Worm (Caenorhabditis elegans) whole organism, L4 larva: ENCODE data around the gene rpl-26.

Source experiments
- F49E8.2 ChIP-seq: sonication (generic microtip); optimal IDR thresholded peaks from 2 replicates; lab custom pipeline; 2016; ENCODE audit warnings: missing compliant biosample characterization, mild to moderate bottlenecking, missing genetic modification characterization, borderline replicate concordance
- T20F7.1 ChIP-seq: fragments of 200-800 bp; sonication (Bioruptor generic); optimal IDR thresholded peaks from 2 replicates; lab custom pipeline; 2018; ENCODE audit warnings: mild to moderate bottlenecking, missing genetic modification characterization, missing compliant biosample characterization
- T26A8.4 ChIP-seq: fragments of 200-800 bp; sonication (Bioruptor generic); IDR thresholded peaks from 2 replicates; pipeline ENCODE4 v1.3.6; 2022; ENCODE audit warnings: missing genetic modification characterization, missing compliant biosample characterization
- Y5F2A.4 ChIP-seq: fragments of 200-800 bp; sonication (Bioruptor generic); optimal IDR thresholded peaks from 2 replicates; lab custom pipeline; 2018; ENCODE audit warnings: mild to moderate bottlenecking, missing genetic modification characterization, missing compliant biosample characterization
- ZK337.2 ChIP-seq: fragments of 200-800 bp; sonication (Bioruptor generic); IDR thresholded peaks from 2 replicates; pipeline ENCODE4 v1.3.6; 2022; ENCODE audit warnings: missing genetic modification reagents, missing genetic modification characterization, missing compliant biosample characterization
- ZK546.5 ChIP-seq, 2 experiments: sonication (generic microtip); optimal IDR thresholded peaks; 2 replicates each; lab custom pipeline; 2017; ENCODE audit warnings: missing biosample characterization in 2 of 2, missing genetic modification characterization in 2 of 2
- aha-1 ChIP-seq: fragments of 150-350 bp; peaks from one replicate; lab custom pipeline; 2014; ENCODE audit warnings: missing biosample characterization, missing genetic modification characterization
- ama-1 ChIP-seq: fragments of 150-350 bp; optimal IDR thresholded peaks from 2 replicates; lab custom pipeline; 2014; ENCODE audit warnings: inconsistent platforms, mixed read lengths
- arid-1 ChIP-seq: fragments of 200-800 bp; sonication (Bioruptor generic); conservative IDR thresholded peaks from 2 replicates; pipeline ENCODE4 v1.3.6; 2022; ENCODE audit warnings: missing genetic modification reagents, missing genetic modification characterization, missing compliant biosample characterization
- attf-4 ChIP-seq: sonication (generic microtip); optimal IDR thresholded peaks from 3 replicates; lab custom pipeline; 2017; ENCODE audit warnings: missing biosample characterization, missing genetic modification characterization
- ceh-28 ChIP-seq: fragments of 150-350 bp; optimal IDR thresholded peaks from 2 replicates; lab custom pipeline; 2014; ENCODE audit warnings: missing biosample characterization, missing genetic modification reagents, missing genetic modification characterization
- cey-2 ChIP-seq: sonication (generic microtip); optimal IDR thresholded peaks from 3 replicates; lab custom pipeline; 2017; ENCODE audit warnings: missing genetic modification characterization, mild to moderate bottlenecking, missing compliant biosample characterization, antibody characterized with exemption, borderline replicate concordance; ENCODE audit not compliant: insufficient read depth
- daf-16 ChIP-seq, 3 experiments: sonication (generic microtip); optimal IDR thresholded peaks; 2 replicates each; lab custom pipeline; 2016 to 2017; ENCODE audit warnings: missing genetic modification characterization in 3 of 3, missing genetic modification reagents in 3 of 3, mild to moderate bottlenecking in 2 of 3, missing compliant biosample characterization in 2 of 3, missing biosample characterization in 1 of 3, moderate library complexity in 1 of 3
- dmd-8 ChIP-seq: fragments of 200-800 bp; sonication (Bioruptor generic); IDR thresholded peaks from 2 replicates; pipeline ENCODE4 v1.3.6; 2022; ENCODE audit warnings: missing genetic modification characterization, missing compliant biosample characterization
- dpl-1 ChIP-seq: fragments of 150-350 bp; optimal IDR thresholded peaks from 2 replicates; lab custom pipeline; 2014; ENCODE audit warnings: missing biosample characterization, missing genetic modification reagents, missing genetic modification characterization
- dve-1 ChIP-seq: sonication (generic microtip); optimal IDR thresholded peaks from 2 replicates; lab custom pipeline; 2017; ENCODE audit warnings: antibody characterized with exemption, mild to moderate bottlenecking, missing genetic modification characterization, missing compliant biosample characterization; ENCODE audit not compliant: insufficient read depth
- hlh-30 ChIP-seq: sonication (generic microtip); optimal IDR thresholded peaks from 2 replicates; lab custom pipeline; 2017; ENCODE audit warnings: antibody characterized with exemption, mild to moderate bottlenecking, missing genetic modification characterization, missing compliant biosample characterization; ENCODE audit not compliant: insufficient read depth
- jun-1 ChIP-seq: fragments of 150-350 bp; optimal IDR thresholded peaks from 2 replicates; lab custom pipeline; 2014; ENCODE audit warnings: missing biosample characterization, missing genetic modification reagents, missing genetic modification characterization
- lim-7 ChIP-seq: fragments of 200-800 bp; sonication (Bioruptor generic); IDR thresholded peaks from 2 replicates; pipeline ENCODE4 v1.3.6; 2022; ENCODE audit warnings: missing genetic modification characterization, missing compliant biosample characterization
- lin-1 ChIP-seq: fragments of 200-800 bp; sonication (Bioruptor generic); IDR thresholded peaks from 2 replicates; pipeline ENCODE4 v1.3.6; 2022; ENCODE audit warnings: missing genetic modification reagents, missing genetic modification characterization, missing compliant biosample characterization
- lin-15B ChIP-seq: fragments of 150-350 bp; sonication (generic microtip); optimal IDR thresholded peaks from 3 replicates; lab custom pipeline; 2014; ENCODE audit warnings: missing biosample characterization, missing genetic modification characterization
- lin-38 ChIP-seq: fragments of 200-800 bp; sonication (Bioruptor generic); IDR thresholded peaks from 2 replicates; pipeline ENCODE4 v1.3.6; 2022; ENCODE audit warnings: missing genetic modification reagents, missing genetic modification characterization, missing compliant biosample characterization
- lir-3 ChIP-seq: sonication (generic microtip); optimal IDR thresholded peaks from 2 replicates; lab custom pipeline; 2016; ENCODE audit warnings: mild to moderate bottlenecking, missing genetic modification characterization, missing compliant biosample characterization
- lsy-2 ChIP-seq, 2 experiments: fragments of 150-350 bp in 1 of 2; sonication (generic microtip) in 1 of 2; optimal IDR thresholded peaks; 2 replicates each; lab custom pipeline; 2014 to 2017; ENCODE audit warnings: missing biosample characterization in 2 of 2, missing genetic modification characterization in 2 of 2
- madf-9 ChIP-seq: fragments of 200-800 bp; sonication (Bioruptor generic); conservative IDR thresholded peaks from 2 replicates; pipeline ENCODE4 v1.3.6; 2022; ENCODE audit warnings: missing genetic modification reagents, missing genetic modification characterization, missing compliant biosample characterization
- mdl-1 ChIP-seq, 2 experiments: fragments of 150-350 bp in 1 of 2; sonication (generic microtip) in 1 of 2; optimal IDR thresholded peaks; 2 replicates each; lab custom pipeline; 2014 to 2017; ENCODE audit warnings: missing biosample characterization in 2 of 2, missing genetic modification characterization in 2 of 2
- mep-1 ChIP-seq: fragments of 150-350 bp; sonication (generic microtip); optimal IDR thresholded peaks from 3 replicates; lab custom pipeline; 2014; ENCODE audit warnings: missing biosample characterization, missing genetic modification characterization
- mes-2 ChIP-seq: sonication (generic microtip); optimal IDR thresholded peaks from 2 replicates; lab custom pipeline; 2016; ENCODE audit warnings: missing genotype, mild to moderate bottlenecking, missing genetic modification characterization, missing compliant biosample characterization; ENCODE audit not compliant: poor library complexity, severe bottlenecking
- nhr-10 ChIP-seq: fragments of 150-350 bp; optimal IDR thresholded peaks from 2 replicates; lab custom pipeline; 2014; ENCODE audit warnings: missing biosample characterization, missing genetic modification characterization
- nhr-102 ChIP-seq: sonication (generic microtip); optimal IDR thresholded peaks from 2 replicates; lab custom pipeline; 2016; ENCODE audit warnings: mild to moderate bottlenecking, missing genetic modification characterization, moderate library complexity, missing compliant biosample characterization
- nhr-11 ChIP-seq: fragments of 150-350 bp; optimal IDR thresholded peaks from 2 replicates; lab custom pipeline; 2014; ENCODE audit warnings: missing biosample characterization, missing genetic modification characterization
- nhr-111 ChIP-seq: fragments of 200-800 bp; sonication (Bioruptor generic); optimal IDR thresholded peaks from 2 replicates; lab custom pipeline; 2018; ENCODE audit warnings: mild to moderate bottlenecking, missing genetic modification characterization, missing compliant biosample characterization
- nhr-28 ChIP-seq: fragments of 150-350 bp; optimal IDR thresholded peaks from 2 replicates; lab custom pipeline; 2014; ENCODE audit warnings: missing biosample characterization, missing genetic modification characterization
- nhr-6 ChIP-seq: fragments of 150-350 bp; optimal IDR thresholded peaks from 2 replicates; lab custom pipeline; 2014; ENCODE audit warnings: missing biosample characterization, missing genetic modification characterization
- nhr-77 ChIP-seq: fragments of 150-350 bp; optimal IDR thresholded peaks from 2 replicates; lab custom pipeline; 2014; ENCODE audit warnings: missing biosample characterization, missing genetic modification characterization
- pha-4 ChIP-seq, 2 experiments: fragments of 150-350 bp in 1 of 2; fragments of 200-800 bp in 1 of 2; sonication (Bioruptor generic) in 1 of 2; IDR thresholded peaks in 1 of 2; optimal IDR thresholded peaks in 1 of 2; 2 replicates each; pipeline versions ENCODE4 v1.3.6 to Lab custom; 2014 to 2022; ENCODE audit warnings: missing genetic modification characterization in 2 of 2, missing genetic modification reagents in 2 of 2, missing biosample characterization in 1 of 2, missing compliant biosample characterization in 1 of 2
- php-3 ChIP-seq: fragments of 200-800 bp; sonication (Bioruptor generic); IDR thresholded peaks from 2 replicates; pipeline ENCODE4 v1.3.6; 2022; ENCODE audit warnings: missing genetic modification reagents, missing genetic modification characterization, missing compliant biosample characterization
- pqm-1 ChIP-seq: sonication (generic microtip); optimal IDR thresholded peaks from 2 replicates; lab custom pipeline; 2017; ENCODE audit warnings: missing biosample characterization, missing genetic modification characterization
- saeg-2 ChIP-seq: fragments of 200-800 bp; sonication (Bioruptor generic); IDR thresholded peaks from 2 replicates; pipeline ENCODE4 v1.3.6; 2022; ENCODE audit warnings: missing genetic modification reagents, missing genetic modification characterization, missing compliant biosample characterization
- spr-3 ChIP-seq: fragments of 200-800 bp; sonication (Bioruptor generic); optimal IDR thresholded peaks from 2 replicates; lab custom pipeline; 2018; ENCODE audit warnings: mild to moderate bottlenecking, missing genetic modification characterization, missing compliant biosample characterization
- tra-1 ChIP-seq: fragments of 200-800 bp; sonication (Bioruptor generic); IDR thresholded peaks from 2 replicates; pipeline ENCODE4 v1.3.6; 2022; ENCODE audit warnings: missing genetic modification reagents, missing genetic modification characterization, missing compliant biosample characterization
- unc-130 ChIP-seq: sonication (generic microtip); optimal IDR thresholded peaks from 2 replicates; lab custom pipeline; 2016; ENCODE audit warnings: missing genetic modification reagents, missing genetic modification characterization, missing compliant biosample characterization
- vab-7 ChIP-seq: fragments of 200-800 bp; sonication (Bioruptor generic); IDR thresholded peaks from 2 replicates; pipeline ENCODE4 v1.3.6; 2022; ENCODE audit warnings: missing genetic modification reagents, missing genetic modification characterization, missing compliant biosample characterization
- zfp-3 ChIP-seq: fragments of 200-800 bp; sonication (Bioruptor generic); conservative IDR thresholded peaks from 2 replicates; pipeline ENCODE4 v1.3.6; 2022; ENCODE audit warnings: missing genetic modification reagents, missing genetic modification characterization, missing compliant biosample characterization
- zip-11 ChIP-seq: fragments of 200-800 bp; sonication (Bioruptor generic); IDR thresholded peaks from 2 replicates; pipeline ENCODE4 v1.3.6; 2022; ENCODE audit warnings: missing genetic modification characterization, missing compliant biosample characterization

Gene rpl-26

ce11 chrII:8561227-8561626 lies 41.4 kb upstream of the rpl-26 start, which contains the start of gene iff-2 (continued):
- TF ChIP-seq ceh-28: peak; percentile 41
- TF ChIP-seq dmd-8 (GFP tag; lab: Robert Waterston, UW): no peak; the same call in 1 of the 2 replicates
- TF ChIP-seq T20F7.1: peak; percentile 97
- peak; percentile 100 for TF ChIP-seq lin-38
- TF ChIP-seq ZK546.5 (tag; optimal IDR thresholded peaks at IDR 0.05; lab: Kevin White, UChicago): peak; percentile 47 to 92
- TF ChIP-seq madf-9: peak; percentile 95
- no peak for TF ChIP-seq attf-4 (tag; lab: Kevin White, UChicago)
- peak; percentile 70; the same call in 1 of the 2 replicates for TF ChIP-seq lim-7
- peak; percentile 93 for TF ChIP-seq vab-7 (GFP tag; lab: Robert Waterston, UW)
- TF ChIP-seq ZK337.2: peak; percentile 63; the same call in 1 of the 2 replicates
- TF ChIP-seq pqm-1 (tag; lab: Kevin White, UChicago): peak; percentile 92
- TF ChIP-seq nhr-11: peak; percentile 100
- peak; percentile 92 for TF ChIP-seq saeg-2 (GFP tag; lab: Robert Waterston, UW)
- TF ChIP-seq nhr-10: peak; percentile 97
- TF ChIP-seq, all 104 proteins: peak for 87

- no peak for TF ChIP-seq lin-1 (GFP tag; lab: Robert Waterston, UW)
- no peak for TF ChIP-seq lin-15B
- TF ChIP-seq lir-3 (tag; lab: Kevin White, UChicago): no peak
- TF ChIP-seq spr-3 (GFP tag; lab: Kevin White, UChicago): no peak
- TF ChIP-seq aha-1: no peak
- no peak for TF ChIP-seq F49E8.2 (tag; lab: Kevin White, UChicago)
These were observed 40.6 kb upstream of the rpl-26 start, which contains the start of gene F54C9.14 for ce11 chrII:8562002-8562401. TSS of gene F54C9.14 (plus strand) at chrII:8562302.

ce11 chrII:8566039-8566438 lies 36.5 kb upstream of the rpl-26 start, which contains the start of gene stc-1:
TSS of gene stc-1 (minus strand) at chrII:8566139.
- peak; percentile 53 for TF ChIP-seq nhr-6 (tag; lab: Kevin White, UChicago)
- TF ChIP-seq Y5F2A.4 (GFP tag; lab: Kevin White, UChicago): no peak
- peak; percentile 1 for TF ChIP-seq nhr-10
- TF ChIP-seq dpl-1 (GFP tag; lab: Kevin White, UChicago): peak; percentile 70
- TF ChIP-seq daf-16 (GFP tag; optimal IDR thresholded peaks at IDR 0.05; lab: Kevin White, UChicago): no peak
- peak; percentile 33 for TF ChIP-seq daf-16 (tag; optimal IDR thresholded peaks at IDR 0.05; lab: Kevin White, UChicago)
- no peak for TF ChIP-seq mdl-1 (tag; optimal IDR thresholded peaks at IDR 0.05; lab: Kevin White, UChicago)
- peak; percentile 35; the same call in 1 of the 2 replicates for TF ChIP-seq T26A8.4 (GFP tag; lab: Robert Waterston, UW)
- no peak for TF ChIP-seq nhr-111 (GFP tag; lab: Kevin White, UChicago)
- peak; percentile 43 for TF ChIP-seq dve-1
- peak; percentile 39 for TF ChIP-seq nhr-28 (tag; lab: Kevin White, UChicago)
- peak; percentile 20 for TF ChIP-seq pqm-1 (tag; lab: Kevin White, UChicago)
- TF ChIP-seq arid-1 (GFP tag; lab: Robert Waterston, UW): 0 out of 2 replicates have a peak, but pooled peaks have one; percentile 22
- TF ChIP-seq lsy-2 (tag; optimal IDR thresholded peaks at IDR 0.05; lab: Kevin White, UChicago): peak in 1 of 2 experiments; percentile 45
- TF ChIP-seq lin-38: peak; percentile 81
- TF ChIP-seq aha-1: peak; percentile 23
- TF ChIP-seq mes-2 (tag; lab: Kevin White, UChicago): peak; percentile 59
- no peak for TF ChIP-seq pha-4 (GFP tag; IDR thresholded peaks at IDR 0.05; lab: Robert Waterston, UW)
- TF ChIP-seq pha-4 (tag; optimal IDR thresholded peaks at IDR 0.05; lab: Kevin White, UChicago): no peak

ce11 chrII:8566806-8567266 lies 35.7 kb upstream of the rpl-26 start, which contains the start of gene F54C9.3:
TSS of gene F54C9.3 (minus strand) at chrII:8566856.
- TF ChIP-seq lin-38: peak; percentile 16
- TF ChIP-seq nhr-77 (tag; lab: Kevin White, UChicago): peak; percentile 93
- no peak for TF ChIP-seq unc-130
- no peak for TF ChIP-seq zfp-3 (GFP tag; lab: Robert Waterston, UW)
- peak; percentile 25 for TF ChIP-seq ama-1 (lab: Kevin White, UChicago)
- TF ChIP-seq zip-11: no peak
- TF ChIP-seq tra-1 (GFP tag; lab: Robert Waterston, UW): peak; percentile 75; the same call in 1 of the 2 replicates
- peak; percentile 50 for TF ChIP-seq hlh-30
- TF ChIP-seq mep-1 (tag; lab: Kevin White, UChicago): peak; percentile 68
- peak; percentile 3 for TF ChIP-seq nhr-102 (tag; lab: Kevin White, UChicago)
- TF ChIP-seq php-3 (GFP tag; lab: Robert Waterston, UW): peak; percentile 99
- no peak for TF ChIP-seq cey-2 (tag; lab: Kevin White, UChicago)
- TF ChIP-seq nhr-28 (tag; lab: Kevin White, UChicago): peak; percentile 95
- peak; percentile 67 for TF ChIP-seq jun-1 (tag; lab: Kevin White, UChicago)
